Fruit fly (Drosophila melanogaster): ENCODE measurements around the gene CG18787.
A peak's percentile ranks its signal among the peaks of the same experiment; 100 is the strongest.

CG18787 gene

DNA sequence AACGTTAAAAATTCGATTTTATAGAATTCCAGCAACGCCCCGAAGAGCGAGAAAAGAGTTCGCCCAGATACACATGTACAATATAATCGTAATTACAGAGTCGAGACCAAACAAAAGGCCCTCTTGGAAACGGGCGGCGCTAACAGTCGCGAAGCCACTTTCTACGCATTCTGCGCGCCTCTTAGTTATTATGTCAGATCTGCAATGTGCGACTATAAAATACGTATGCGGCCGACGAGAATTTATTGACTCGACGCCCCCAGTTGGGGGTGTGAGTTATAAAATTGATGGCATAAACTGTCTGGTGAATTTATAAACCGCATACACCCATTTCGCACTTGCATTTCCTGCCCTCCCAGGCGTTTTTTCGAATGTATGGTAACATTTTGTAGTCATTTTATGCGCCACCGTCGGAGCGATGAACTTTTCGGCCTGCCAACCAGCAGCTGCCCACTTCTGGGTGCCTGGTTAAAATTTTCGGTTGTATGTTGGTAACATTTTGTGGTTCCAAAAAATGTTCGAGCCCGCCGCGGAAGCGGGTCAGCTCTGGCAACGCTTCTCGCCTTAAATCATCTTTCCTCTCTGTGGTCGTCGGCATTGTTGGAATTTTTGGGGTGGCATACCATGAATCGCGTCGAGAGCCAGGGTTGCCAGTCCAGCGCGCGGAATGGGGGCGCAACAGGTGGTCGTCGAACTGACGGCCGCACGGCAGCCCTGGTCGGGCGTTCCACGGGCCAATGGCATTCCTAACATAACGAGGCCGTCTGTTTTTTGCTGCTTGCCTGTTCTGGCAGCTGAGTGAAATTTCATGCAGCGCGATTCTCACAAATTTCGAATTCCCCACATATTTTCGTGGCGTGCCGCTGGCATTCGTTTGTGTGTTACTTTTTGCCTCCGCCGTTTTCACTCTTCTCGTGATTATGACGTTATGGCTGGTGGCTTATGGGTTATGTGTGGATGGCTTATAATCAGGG, 12.8 kb upstream of the CG18787 start (continued):
- peak; percentile 78 for TF ChIP-seq pho (GFP tag; optimal IDR thresholded peaks at IDR 0.05)
- TF ChIP-seq tna (GFP tag; IDR thresholded peaks at IDR 0.05; ENCODE audit: partially characterized antibody), result no peak
- TF ChIP-seq tup (GFP tag; optimal IDR thresholded peaks at IDR 0.05), result peak; percentile 24
- TF ChIP-seq CG12659 (GFP tag; optimal IDR thresholded peaks at IDR 0.05), result peak; percentile 74
- TF ChIP-seq Fer3 (tag; optimal IDR thresholded peaks at IDR 0.05), result peak; percentile 55
- peak; percentile 60 for TF ChIP-seq CG7839 (tag; optimal IDR thresholded peaks at IDR 0.05)
- no peak for TF ChIP-seq CG17361 (GFP tag; IDR thresholded peaks at IDR 0.05)
- no peak for TF ChIP-seq CG17802 (tag; optimal IDR thresholded peaks at IDR 0.05)
- peak; percentile 38 for TF ChIP-seq sqz (GFP tag; optimal IDR thresholded peaks at IDR 0.05)
- peak; percentile 44 for TF ChIP-seq YL-1 (GFP tag; optimal IDR thresholded peaks at IDR 0.05)
- TF ChIP-seq CG13424 (tag; optimal IDR thresholded peaks at IDR 0.05), result peak; percentile 55
- TF ChIP-seq Lim3 (GFP tag; IDR thresholded peaks at IDR 0.05), result no peak
- peak; percentile 72 for TF ChIP-seq dmrt99B (tag; optimal IDR thresholded peaks at IDR 0.05)
- TF ChIP-seq lilli (GFP tag; optimal IDR thresholded peaks at IDR 0.05), result peak; percentile 86
- peak; percentile 47 for TF ChIP-seq CG1647 (GFP tag; optimal IDR thresholded peaks at IDR 0.05)
- TF ChIP-seq Ada2b (GFP tag; IDR thresholded peaks at IDR 0.05), result no peak
- peak; percentile 85 for TF ChIP-seq her (GFP tag; optimal IDR thresholded peaks at IDR 0.05)
- TF ChIP-seq ab (GFP tag; optimal IDR thresholded peaks at IDR 0.05), result peak; percentile 34
- TF ChIP-seq TFAM (GFP tag; optimal IDR thresholded peaks at IDR 0.05), result no peak
- no peak for TF ChIP-seq wdn (GFP tag; IDR thresholded peaks at IDR 0.05)
- no peak for TF ChIP-seq Ravus (GFP tag; IDR thresholded peaks at IDR 0.05)
- peak; percentile 51 for TF ChIP-seq Vsx1 (GFP tag; optimal IDR thresholded peaks at IDR 0.05)
- TF ChIP-seq hkb (optimal IDR thresholded peaks at IDR 0.05), result peak; percentile 58
- TF ChIP-seq hkb (GFP tag; IDR thresholded peaks at IDR 0.05), result no peak
- TF ChIP-seq pum (GFP tag; optimal IDR thresholded peaks at IDR 0.05), result peak; percentile 59
- TF ChIP-seq ken (GFP tag; IDR thresholded peaks at IDR 0.05), result no peak
- peak; percentile 1 for TF ChIP-seq Sin3A (optimal IDR thresholded peaks at IDR 0.05)
- TF ChIP-seq nmo (GFP tag; optimal IDR thresholded peaks at IDR 0.05), result peak; percentile 86
- no peak for TF ChIP-seq lola (GFP tag; optimal IDR thresholded peaks at IDR 0.05)
- TF ChIP-seq tgo (GFP tag; IDR thresholded peaks at IDR 0.05), result no peak
- peak; percentile 20 for TF ChIP-seq kay (GFP tag; optimal IDR thresholded peaks at IDR 0.05)
- no peak for TF ChIP-seq klu (GFP tag; IDR thresholded peaks at IDR 0.05)
- TF ChIP-seq Dip3 (GFP tag; optimal IDR thresholded peaks at IDR 0.05), result peak; percentile 35
- no peak for TF ChIP-seq CG30020 (tag; optimal IDR thresholded peaks at IDR 0.05)
- TF ChIP-seq CG10431 (GFP tag; optimal IDR thresholded peaks at IDR 0.05), result peak; percentile 51
- peak; percentile 89 for TF ChIP-seq HLHmδ (GFP tag; optimal IDR thresholded peaks at IDR 0.05)
- TF ChIP-seq mld (GFP tag; IDR thresholded peaks at IDR 0.05; ENCODE audit: partially characterized antibody), result no peak
- peak; percentile 72 for TF ChIP-seq CG30403 (GFP tag; optimal IDR thresholded peaks at IDR 0.05)
- peak; percentile 69 for TF ChIP-seq Hand (GFP tag; optimal IDR thresholded peaks at IDR 0.05)
- TF ChIP-seq Usf (GFP tag; optimal IDR thresholded peaks at IDR 0.05), result peak; percentile 30
- TF ChIP-seq phol (tag; optimal IDR thresholded peaks at IDR 0.05), result peak; percentile 58
- TF ChIP-seq CG15514 (GFP tag; optimal IDR thresholded peaks at IDR 0.05), result peak; percentile 94
- TF ChIP-seq Aef1 (GFP tag; IDR thresholded peaks at IDR 0.05), result no peak
- TF ChIP-seq Neu2 (GFP tag; optimal IDR thresholded peaks at IDR 0.05; ENCODE audit: borderline replicate concordance), result peak; percentile 13
- TF ChIP-seq CG13894 (tag; optimal IDR thresholded peaks at IDR 0.05), result peak; percentile 90
- peak; percentile 40 for TF ChIP-seq CG9817 (tag; optimal IDR thresholded peaks at IDR 0.05)
- no peak for TF ChIP-seq lmd (GFP tag; IDR thresholded peaks at IDR 0.05)
- peak; percentile 55 for TF ChIP-seq CG10267 (tag; optimal IDR thresholded peaks at IDR 0.05)

All from whole organism, embryonic.